Worm (Caenorhabditis elegans): Measurements from ENCODE around the gene sri-54.

sri-54 gene

DNA sequence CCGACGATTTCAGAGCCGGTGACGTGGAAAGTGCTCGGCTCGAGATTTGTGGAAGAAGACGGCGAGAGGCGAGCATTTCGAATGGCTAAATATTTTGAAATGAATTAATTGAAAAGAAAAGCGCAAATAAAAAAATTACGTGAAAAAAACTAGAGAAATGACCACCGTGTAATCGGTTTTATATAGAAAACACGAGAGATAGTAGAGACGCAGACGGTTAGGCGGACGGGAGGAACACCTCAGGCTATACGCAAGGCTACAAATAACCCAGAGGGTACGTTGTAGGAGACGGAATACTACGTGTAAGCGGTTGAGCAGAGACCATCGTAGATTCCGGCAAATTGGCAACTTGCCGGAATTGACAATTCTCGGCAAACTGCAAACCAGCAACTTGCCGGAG, 26.6 kb downstream of the sri-54 start, which contains the start of gene Y25C1A.13:
Gene Y25C1A.13, minus strand, starts transcription at position 101 of the 400 bp plus-strand sequence.
- TF ChIP-seq F13H6.1 (tag; optimal IDR thresholded peaks at IDR 0.05) = peak; percentile 18
- no peak for TF ChIP-seq Y55F3AM.14 (GFP tag; optimal IDR thresholded peaks at IDR 0.05)
- TF ChIP-seq zag-1 (tag; optimal IDR thresholded peaks at IDR 0.05) = no peak

DNA sequence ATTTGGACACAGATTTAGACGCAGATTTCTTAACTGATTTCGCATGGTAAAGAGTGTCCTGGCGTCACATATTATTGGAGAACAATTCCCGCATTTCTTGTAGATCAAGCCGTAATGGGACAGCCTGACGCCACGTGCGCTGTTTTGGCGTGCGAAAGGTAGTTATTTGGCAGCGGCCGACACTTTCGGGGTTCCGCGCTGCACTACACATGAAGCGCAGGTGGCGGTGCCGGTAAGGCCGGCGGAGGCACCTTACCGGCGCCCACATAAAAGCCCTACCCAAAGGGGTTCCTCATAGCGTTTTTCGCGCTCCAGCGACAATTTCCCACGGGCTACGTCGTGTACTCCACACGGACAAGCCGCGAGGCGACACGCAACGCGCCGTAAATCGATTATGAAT, 27.6 kb downstream of the sri-54 start:
- TF ChIP-seq unc-62 (GFP tag; optimal IDR thresholded peaks at IDR 0.05) (no peak), sem-4 (tag; optimal IDR thresholded peaks at IDR 0.05) (no peak), R02D3.7 (tag; optimal IDR thresholded peaks at IDR 0.05) (no peak), skn-1 (tag; optimal IDR thresholded peaks at IDR 0.05) (no peak), unc-55 (GFP tag; optimal IDR thresholded peaks at IDR 0.05) (no peak), unc-39 (tag; optimal IDR thresholded peaks at IDR 0.05) (no peak)

DNA sequence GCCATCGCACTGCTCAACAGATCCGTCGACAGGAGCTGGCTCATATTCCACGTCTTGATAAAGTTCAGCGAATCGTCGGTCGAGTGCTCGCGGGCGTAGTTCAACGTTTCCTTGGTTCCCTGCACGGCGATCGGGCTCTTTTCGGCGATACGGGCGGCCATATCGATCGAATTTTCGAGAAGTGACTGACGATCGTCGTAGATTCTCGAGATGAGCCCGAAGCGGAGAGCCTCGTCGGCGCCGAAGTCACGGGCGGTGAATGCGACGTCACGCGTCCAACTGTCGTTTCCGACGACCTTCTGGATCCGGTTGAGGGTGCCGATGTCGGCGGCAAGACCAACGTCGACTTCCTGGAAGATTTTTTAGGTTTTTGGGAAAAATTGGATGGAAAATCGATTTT, 28.2 kb downstream of the sri-54 start:
- no peak for TF ChIP-seq nhr-11 (tag; optimal IDR thresholded peaks at IDR 0.05)
- no peak for TF ChIP-seq F13H6.1 (tag; optimal IDR thresholded peaks at IDR 0.05)
- TF ChIP-seq ztf-11 (tag; optimal IDR thresholded peaks at IDR 0.05) = no peak
- TF ChIP-seq ama-1 (optimal IDR thresholded peaks at IDR 0.05) = no peak
- TF ChIP-seq nhr-21 (tag; optimal IDR thresholded peaks at IDR 0.05) = no peak
- TF ChIP-seq lin-39 (tag; optimal IDR thresholded peaks at IDR 0.05) = no peak
- no peak for TF ChIP-seq Y55F3AM.14 (GFP tag; optimal IDR thresholded peaks at IDR 0.05)
- no peak for TF ChIP-seq ztf-1 (GFP tag; conservative IDR thresholded peaks at IDR 0.05)
- TF ChIP-seq unc-39 (tag; optimal IDR thresholded peaks at IDR 0.05) = no peak
- no peak for TF ChIP-seq nhr-237 (tag; optimal IDR thresholded peaks at IDR 0.05)
- no peak for TF ChIP-seq sem-4 (tag; optimal IDR thresholded peaks at IDR 0.05)
- TF ChIP-seq sma-3 (GFP tag; optimal IDR thresholded peaks at IDR 0.05) = no peak
- TF ChIP-seq zag-1 (tag; optimal IDR thresholded peaks at IDR 0.05) = no peak
- no peak for TF ChIP-seq lsy-2 (tag; optimal IDR thresholded peaks at IDR 0.05)
- TF ChIP-seq dmd-4 (tag; optimal IDR thresholded peaks at IDR 0.05) = no peak
- TF ChIP-seq skn-1 (tag; optimal IDR thresholded peaks at IDR 0.05) = no peak
- no peak for TF ChIP-seq fos-1 (tag; optimal IDR thresholded peaks at IDR 0.05)
- no peak for TF ChIP-seq peb-1 (tag; optimal IDR thresholded peaks at IDR 0.05)
- TF ChIP-seq unc-55 (GFP tag; optimal IDR thresholded peaks at IDR 0.05) = no peak
- no peak for TF ChIP-seq nhr-23 (tag; optimal IDR thresholded peaks at IDR 0.05)

- TF ChIP-seq fos-1 (tag; optimal IDR thresholded peaks at IDR 0.05) (no peak), nhr-25 (tag; optimal IDR thresholded peaks at IDR 0.05) (no peak), elt-3 (tag; optimal IDR thresholded peaks at IDR 0.05) (no peak), sma-3 (GFP tag; optimal IDR thresholded peaks at IDR 0.05) (no peak), ZK546.5 (tag; optimal IDR thresholded peaks at IDR 0.05) (no peak), ztf-4 (tag; optimal IDR thresholded peaks at IDR 0.05) (no peak), lin-39 (tag; optimal IDR thresholded peaks at IDR 0.05) (no peak), unc-55 (GFP tag; optimal IDR thresholded peaks at IDR 0.05) (no peak), nhr-77 (tag; optimal IDR thresholded peaks at IDR 0.05) (no peak), unc-39 (tag; optimal IDR thresholded peaks at IDR 0.05) (no peak), sem-4 (tag; optimal IDR thresholded peaks at IDR 0.05) (no peak), gmeb-1 (tag; optimal IDR thresholded peaks at IDR 0.05) (no peak), nhr-23 (tag; optimal IDR thresholded peaks at IDR 0.05) (no peak), C34F6.9 (tag; optimal IDR thresholded peaks at IDR 0.05) (no peak)
Observed at ce11 chrII:3108101-3108500, 29.6 kb downstream of the sri-54 start.

- TF ChIP-seq sma-9 (GFP tag; optimal IDR thresholded peaks at IDR 0.05) (no peak), sma-9 (tag; optimal IDR thresholded peaks at IDR 0.05) (no peak), nhr-6 (tag; optimal IDR thresholded peaks at IDR 0.05) (no peak), ceh-82 (tag; optimal IDR thresholded peaks at IDR 0.05) (no peak), lin-39 (tag; optimal IDR thresholded peaks at IDR 0.05) (no peak), dmd-4 (tag; optimal IDR thresholded peaks at IDR 0.05) (no peak), lin-13 (GFP tag; optimal IDR thresholded peaks at IDR 0.05) (no peak), fos-1 (tag; optimal IDR thresholded peaks at IDR 0.05) (no peak), mbf-1 (tag; optimal IDR thresholded peaks at IDR 0.05) (no peak), alr-1 (tag; optimal IDR thresholded peaks at IDR 0.05) (no peak), mab-5 (tag; optimal IDR thresholded peaks at IDR 0.05) (no peak), nhr-12 (tag; optimal IDR thresholded peaks at IDR 0.05) (no peak)
Observed at ce11 chrII:3105765-3106164, 31.9 kb downstream of the sri-54 start, which contains the start of gene clec-122. Gene clec-122, plus strand, starts transcription at chrII:3106065.

Measured in whole organism, L2 larva.